Fruit fly (Drosophila melanogaster): ENCODE data around the gene CG42324.
A peak's percentile ranks its signal among the peaks of the same experiment; 100 is the strongest.

The CG42324 gene

dm6 chr3L:3456922-3457321 is 15.3 kb upstream of the CG42324 start:
- TF ChIP-seq woc (GFP tag; optimal IDR thresholded peaks at IDR 0.05) (no peak), HLH106 (tag; optimal IDR thresholded peaks at IDR 0.05) (no peak), h (GFP tag; optimal IDR thresholded peaks at IDR 0.05) (no peak), Jra (GFP tag; optimal IDR thresholded peaks at IDR 0.05) (no peak), Dfd (GFP tag; optimal IDR thresholded peaks at IDR 0.05) (no peak), lola (GFP tag; optimal IDR thresholded peaks at IDR 0.05) (no peak), ey (GFP tag; optimal IDR thresholded peaks at IDR 0.05) (no peak), OdsH (GFP tag; optimal IDR thresholded peaks at IDR 0.05) (no peak), br (GFP tag; optimal IDR thresholded peaks at IDR 0.05) (no peak), Hr83 (GFP tag; optimal IDR thresholded peaks at IDR 0.05; ENCODE audit: poor library complexity, severe bottlenecking) (no peak), Myc (optimal IDR thresholded peaks at IDR 0.05) (no peak), CrebA (GFP tag; optimal IDR thresholded peaks at IDR 0.05; ENCODE audit: borderline replicate concordance) (no peak), psq (GFP tag; optimal IDR thresholded peaks at IDR 0.05) (no peak), sv (GFP tag; optimal IDR thresholded peaks at IDR 0.05) (no peak)

- no peak for TF ChIP-seq Rel (GFP tag; optimal IDR thresholded peaks at IDR 0.05)
- peak; percentile 65 for TF ChIP-seq Rel (tag; optimal IDR thresholded peaks at IDR 0.05)
- peak; percentile 67 for TF ChIP-seq fru (GFP tag; optimal IDR thresholded peaks at IDR 0.05)
- TF ChIP-seq h (GFP tag; optimal IDR thresholded peaks at IDR 0.05) = peak; percentile 58
- TF ChIP-seq sv (GFP tag; optimal IDR thresholded peaks at IDR 0.05) = peak; percentile 49
- TF ChIP-seq CG9705 (GFP tag; optimal IDR thresholded peaks at IDR 0.05) = peak; percentile 17
- TF ChIP-seq woc (GFP tag; optimal IDR thresholded peaks at IDR 0.05) = peak; percentile 66
- peak; percentile 83 for TF ChIP-seq Sp1 (GFP tag; optimal IDR thresholded peaks at IDR 0.05)
- TF ChIP-seq pan (optimal IDR thresholded peaks at IDR 0.05) = peak; percentile 71
- TF ChIP-seq GATAd (GFP tag; optimal IDR thresholded peaks at IDR 0.05) = no peak
- peak; percentile 62 for TF ChIP-seq br (GFP tag; optimal IDR thresholded peaks at IDR 0.05)
- TF ChIP-seq brk (GFP tag; optimal IDR thresholded peaks at IDR 0.05) = no peak
- TF ChIP-seq HLH106 (tag; optimal IDR thresholded peaks at IDR 0.05) = peak; percentile 81
- no peak for TF ChIP-seq tai (GFP tag; optimal IDR thresholded peaks at IDR 0.05)
- peak; percentile 78 for TF ChIP-seq rgr (GFP tag; optimal IDR thresholded peaks at IDR 0.05)
- no peak for TF ChIP-seq usp (GFP tag; optimal IDR thresholded peaks at IDR 0.05)
- no peak for TF ChIP-seq N (GFP tag; optimal IDR thresholded peaks at IDR 0.05)
- TF ChIP-seq ey (GFP tag; optimal IDR thresholded peaks at IDR 0.05) = peak; percentile 51
- peak; percentile 73 for TF ChIP-seq psq (GFP tag; optimal IDR thresholded peaks at IDR 0.05)
- TF ChIP-seq foxo (GFP tag; optimal IDR thresholded peaks at IDR 0.05) = peak in 1 of 2 experiments; percentile 80
- TF ChIP-seq dmrt93B (GFP tag; optimal IDR thresholded peaks at IDR 0.05) = peak; percentile 67
- TF ChIP-seq OdsH (GFP tag; optimal IDR thresholded peaks at IDR 0.05) = peak; percentile 67
- TF ChIP-seq Jra (GFP tag; optimal IDR thresholded peaks at IDR 0.05) = no peak
Observed at dm6 chr3L:3460402-3461027, 11.7 kb upstream of the CG42324 start, which contains the start of gene eIF5B. Gene eIF5B (minus strand): TSS chr3L:3460977.

DNA sequence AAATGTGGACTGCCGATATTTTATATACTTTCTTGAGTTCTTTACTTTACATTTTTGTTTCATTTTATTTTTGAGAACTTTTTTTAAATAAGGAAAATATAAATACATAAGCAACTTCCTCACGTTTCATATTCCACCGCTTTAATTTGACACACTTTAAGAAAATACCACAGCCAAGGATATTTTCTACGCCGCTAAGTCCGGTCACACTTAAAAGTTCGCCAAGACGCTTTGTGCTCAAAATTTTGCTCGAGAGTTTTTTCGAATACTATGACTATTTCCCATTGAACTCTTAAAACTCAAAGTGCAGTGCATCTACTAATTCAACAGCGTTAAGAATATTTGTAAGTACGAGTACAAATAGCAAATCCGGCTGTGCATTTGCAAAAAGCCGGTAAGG is 11.1 kb upstream of the CG42324 start, which contains the start of the genes CG46463 and armi:
TSS of gene CG46463 (plus strand) at position 197 of the 400 bp plus-strand sequence.
TSS of gene armi (plus strand) at position 199 of the 400 bp plus-strand sequence.
- TF ChIP-seq foxo (GFP tag; optimal IDR thresholded peaks at IDR 0.05) = no peak
- TF ChIP-seq tai (GFP tag; optimal IDR thresholded peaks at IDR 0.05) = no peak
- no peak for TF ChIP-seq CG9705 (GFP tag; optimal IDR thresholded peaks at IDR 0.05)
- no peak for TF ChIP-seq Abd-B (GFP tag; optimal IDR thresholded peaks at IDR 0.05)
- no peak for TF ChIP-seq Hr78 (GFP tag; optimal IDR thresholded peaks at IDR 0.05)

DNA sequence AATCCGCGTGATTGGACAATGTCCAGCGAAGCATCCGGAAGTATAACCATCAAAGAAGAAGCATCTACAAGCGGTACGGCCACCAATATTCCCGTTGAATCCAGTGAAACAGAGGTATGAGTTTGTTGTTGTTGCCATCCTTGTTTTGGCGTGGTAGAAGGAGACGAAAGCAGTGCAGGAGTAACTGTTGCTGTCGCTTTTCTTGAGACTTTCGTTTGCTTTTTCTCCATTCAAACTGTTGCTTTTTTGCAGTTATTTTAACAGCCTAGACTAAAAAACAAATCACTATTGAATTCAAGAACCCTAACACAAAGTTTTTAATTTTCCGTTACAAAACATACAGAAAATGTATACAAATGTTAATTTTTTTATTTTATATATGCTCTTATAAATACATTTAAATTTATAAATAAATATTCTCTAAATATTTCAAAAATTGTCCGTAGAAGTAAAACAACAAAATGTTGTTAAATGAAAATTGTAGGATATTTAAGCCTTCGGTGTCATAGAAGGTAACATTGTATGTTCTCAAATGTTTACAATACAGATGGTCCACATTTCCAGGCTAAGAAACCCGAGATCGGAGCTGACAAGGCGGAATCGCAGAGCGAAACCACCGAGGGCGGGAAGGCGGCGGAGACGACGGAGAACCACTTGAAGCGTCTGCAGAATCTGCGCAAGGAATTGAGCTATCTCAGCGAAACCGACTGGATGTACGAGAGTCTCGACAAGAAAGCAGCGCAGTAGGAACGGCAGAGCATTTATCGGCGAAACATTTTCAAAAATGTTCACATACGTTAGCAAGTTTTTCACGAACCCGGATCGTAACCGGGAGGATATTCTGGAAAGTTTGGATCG is 10.5 kb upstream of the CG42324 start:
- TF ChIP-seq sage (GFP tag; optimal IDR thresholded peaks at IDR 0.05) (no peak), pan (optimal IDR thresholded peaks at IDR 0.05) (no peak), sv (GFP tag; optimal IDR thresholded peaks at IDR 0.05) (no peak), psq (GFP tag; optimal IDR thresholded peaks at IDR 0.05) (no peak), br (GFP tag; optimal IDR thresholded peaks at IDR 0.05) (no peak), dl (GFP tag; optimal IDR thresholded peaks at IDR 0.05; ENCODE audit: insufficient read depth in 1 of 2, partially characterized antibody in 2 of 2) (no peak), ey (GFP tag; optimal IDR thresholded peaks at IDR 0.05) (no peak), Sp1 (GFP tag; optimal IDR thresholded peaks at IDR 0.05) (no peak)
